Fruit fly (Drosophila melanogaster) whole organism, embryonic: ENCODE measurements around the gene CG4914.

Experiments
- Awh ChIP-seq: fragments of 200-800 bp; sonication (Bioruptor generic); IDR thresholded peaks from 2 replicates; pipeline ENCODE4, ENCODE4 v1.3.6; 2022; ENCODE audit warnings: missing biosample characterization, missing genetic modification characterization
- BEAF-32 ChIP-seq: fragments of 200-800 bp; sonication (Bioruptor generic); optimal IDR thresholded peaks from 3 replicates; lab custom pipeline; 2017; ENCODE audit warnings: missing biosample characterization, missing genetic modification characterization, mild to moderate bottlenecking, moderate library complexity, missing genetic modification reagents
- CG12219 ChIP-seq: fragments of 200-800 bp; sonication (Bioruptor generic); optimal IDR thresholded peaks from 3 replicates; lab custom pipeline; 2018; ENCODE audit warnings: missing biosample characterization, mild to moderate bottlenecking, missing genetic modification characterization
- CG12942 ChIP-seq: fragments of 200-800 bp; sonication (Bioruptor generic); optimal IDR thresholded peaks from 3 replicates; lab custom pipeline; 2016; ENCODE audit warnings: missing biosample characterization, missing genetic modification characterization
- CG13624 ChIP-seq: fragments of 200-800 bp; sonication (Bioruptor generic); optimal IDR thresholded peaks from 2 replicates; lab custom pipeline; 2016; ENCODE audit warnings: missing biosample characterization, missing genetic modification characterization
- CG15479 ChIP-seq: fragments of 200-800 bp; sonication (Bioruptor generic); optimal IDR thresholded peaks from 3 replicates; lab custom pipeline; 2019; ENCODE audit warnings: missing biosample characterization, mild to moderate bottlenecking, missing genetic modification characterization, moderate library complexity
- CG1603 ChIP-seq: fragments of 200-800 bp; sonication (Bioruptor generic); optimal IDR thresholded peaks from 2 replicates; lab custom pipeline; 2019; ENCODE audit warnings: missing biosample characterization, mild to moderate bottlenecking, missing genetic modification characterization, moderate library complexity
- CG16863 ChIP-seq: fragments of 200-800 bp; sonication (Bioruptor generic); optimal IDR thresholded peaks from 3 replicates; lab custom pipeline; 2016; ENCODE audit warnings: missing biosample characterization, missing genetic modification characterization
- CG18599 ChIP-seq: fragments of 200-800 bp; sonication (Bioruptor generic); optimal IDR thresholded peaks from 3 replicates; lab custom pipeline; 2017; ENCODE audit warnings: missing biosample characterization, missing genetic modification characterization, mild to moderate bottlenecking, moderate library complexity, missing genetic modification reagents
- CG34224 ChIP-seq: fragments of 200-800 bp; sonication (Bioruptor generic); IDR thresholded peaks from 3 replicates; pipeline ENCODE4 v1.3.6; 2022; ENCODE audit warnings: missing biosample characterization, missing genetic modification characterization; ENCODE audit not compliant: partially characterized antibody
- CG4424 ChIP-seq: fragments of 200-800 bp; sonication (Bioruptor generic); optimal IDR thresholded peaks from 3 replicates; lab custom pipeline; 2016; ENCODE audit warnings: missing biosample characterization, missing genetic modification characterization
- CG6175 ChIP-seq: fragments of 200-800 bp; sonication (Bioruptor generic); IDR thresholded peaks from 3 replicates; pipeline ENCODE4 v1.3.6; 2022; ENCODE audit warnings: missing biosample characterization, missing genetic modification characterization
- CG6689 ChIP-seq: fragments of 200-800 bp; sonication (Bioruptor generic); IDR thresholded peaks from 2 replicates; pipeline ENCODE4 v1.3.6; 2022; ENCODE audit warnings: missing biosample characterization, missing genetic modification characterization
- CG6813 ChIP-seq: fragments of 200-800 bp; sonication (Bioruptor generic); optimal IDR thresholded peaks from 2 replicates; lab custom pipeline; 2017; ENCODE audit warnings: missing biosample characterization, missing genetic modification characterization, mild to moderate bottlenecking, moderate library complexity, missing genetic modification reagents
- CG7839 ChIP-seq: fragments of 200-800 bp; sonication (Bioruptor generic); optimal IDR thresholded peaks from 3 replicates; lab custom pipeline; 2018; ENCODE audit warnings: missing biosample characterization, mild to moderate bottlenecking, missing genetic modification characterization, moderate library complexity
- CG7963 ChIP-seq: fragments of 200-800 bp; sonication (Bioruptor generic); IDR thresholded peaks from 3 replicates; pipeline ENCODE4 v1.3.6; 2022; ENCODE audit warnings: missing biosample characterization, missing genetic modification characterization; ENCODE audit not compliant: partially characterized antibody
- CG8290 ChIP-seq, 3 experiments: fragments of 200-800 bp; sonication (Bioruptor generic); optimal IDR thresholded peaks; 2 replicates each; lab custom pipeline; 2016 to 2019; ENCODE audit warnings: missing biosample characterization in 3 of 3, missing genetic modification characterization in 3 of 3, mild to moderate bottlenecking in 2 of 3, moderate library complexity in 1 of 3
- CG9215 ChIP-seq: fragments of 200-800 bp; sonication (Bioruptor generic); IDR thresholded peaks from 2 replicates; pipeline ENCODE4 v1.3.6; 2022; ENCODE audit warnings: missing biosample characterization, missing genetic modification characterization
- Dbx ChIP-seq: fragments of 200-800 bp; sonication (Bioruptor generic); IDR thresholded peaks from 3 replicates; pipeline ENCODE4 v1.3.6; 2022; ENCODE audit warnings: missing biosample characterization, missing genetic modification characterization
- Dll ChIP-seq: fragments of 200-800 bp; sonication (Bioruptor generic); IDR thresholded peaks from 4 replicates; pipeline ENCODE4 v1.3.6; 2022; ENCODE audit warnings: missing biosample characterization, missing genetic modification characterization; ENCODE audit not compliant: partially characterized antibody
- Fer2 ChIP-seq: fragments of 200-800 bp; sonication (Bioruptor generic); optimal IDR thresholded peaks from 2 replicates; lab custom pipeline; 2018; ENCODE audit warnings: missing biosample characterization, mild to moderate bottlenecking, missing genetic modification characterization, moderate library complexity
- Lhr ChIP-seq: fragments of 200-800 bp; sonication (Bioruptor generic); optimal IDR thresholded peaks from 3 replicates; lab custom pipeline; 2017; ENCODE audit warnings: mild to moderate bottlenecking, missing biosample characterization, missing genetic modification reagents, missing genetic modification characterization
- Med ChIP-seq: fragments of 200-800 bp; sonication (Bioruptor generic); peaks from one replicate; lab custom pipeline; 2016; ENCODE audit warnings: missing biosample characterization, missing genetic modification characterization, mild to moderate bottlenecking, inconsistent platforms, moderate library complexity
- Neu2 ChIP-seq: fragments of 200-800 bp; sonication (Bioruptor generic); optimal IDR thresholded peaks from 3 replicates; lab custom pipeline; 2016; ENCODE audit warnings: missing biosample characterization, missing genetic modification characterization, borderline replicate concordance
- Oaz ChIP-seq: fragments of 200-800 bp; sonication (Bioruptor generic); IDR thresholded peaks from 2 replicates; pipeline ENCODE4 v1.3.6; 2022; ENCODE audit warnings: missing biosample characterization, missing genetic modification characterization
- Poxn ChIP-seq: fragments of 200-800 bp; sonication (Bioruptor generic); IDR thresholded peaks from 2 replicates; pipeline ENCODE4 v1.3.6; 2022; ENCODE audit warnings: missing biosample characterization, missing genetic modification characterization
- Ptx1 ChIP-seq: fragments of 200-800 bp; sonication (Bioruptor generic); IDR thresholded peaks from 2 replicates; pipeline ENCODE4 v1.3.6; 2022; ENCODE audit warnings: missing biosample characterization, missing genetic modification characterization
- Scr ChIP-seq: fragments of 200-800 bp; sonication (Bioruptor generic); IDR thresholded peaks from 2 replicates; pipeline ENCODE4 v1.3.6; 2022; ENCODE audit warnings: missing biosample characterization, missing genetic modification characterization; ENCODE audit not compliant: partially characterized antibody
- Side ChIP-seq: fragments of 200-800 bp; sonication (Bioruptor generic); optimal IDR thresholded peaks from 2 replicates; lab custom pipeline; 2016; ENCODE audit warnings: missing biosample characterization, missing genetic modification characterization
- Taf1 ChIP-seq: fragments of 200-800 bp; sonication (Bioruptor generic); IDR thresholded peaks from 2 replicates; pipeline ENCODE4 v1.3.6; 2022; ENCODE audit warnings: missing biosample characterization, missing genetic modification characterization
- az2 ChIP-seq: fragments of 200-800 bp; sonication (Bioruptor generic); optimal IDR thresholded peaks from 3 replicates; lab custom pipeline; 2016; ENCODE audit warnings: missing biosample characterization, missing genetic modification characterization
- bbx ChIP-seq: fragments of 200-800 bp; sonication (Bioruptor generic); IDR thresholded peaks from 2 replicates; pipeline ENCODE4 v1.3.6; 2022; ENCODE audit warnings: missing biosample characterization, missing genetic modification characterization; ENCODE audit not compliant: partially characterized antibody
- esg ChIP-seq: fragments of 200-800 bp; sonication (Bioruptor generic); conservative IDR thresholded peaks from 2 replicates; pipeline ENCODE4 v1.3.6; 2022; ENCODE audit warnings: missing biosample characterization, missing genetic modification characterization
- eyg ChIP-seq: fragments of 200-800 bp; sonication (Bioruptor generic); optimal IDR thresholded peaks from 3 replicates; lab custom pipeline; 2016; ENCODE audit warnings: missing biosample characterization, missing genetic modification characterization
- ftz-f1 ChIP-seq: fragments of 200-800 bp; sonication (Bioruptor generic); optimal IDR thresholded peaks from 2 replicates; lab custom pipeline; 2016; ENCODE audit warnings: missing biosample characterization, missing genetic modification characterization
- ken ChIP-seq: fragments of 200-800 bp; sonication (Bioruptor generic); IDR thresholded peaks from 3 replicates; pipeline ENCODE4 v1.3.6; 2022; ENCODE audit warnings: missing biosample characterization, missing genetic modification characterization
- klu ChIP-seq: fragments of 200-800 bp; sonication (Bioruptor generic); IDR thresholded peaks from 2 replicates; pipeline ENCODE4 v1.3.6; 2022; ENCODE audit warnings: missing biosample characterization, missing genetic modification characterization
- nmo ChIP-seq: fragments of 200-800 bp; sonication (Bioruptor generic); optimal IDR thresholded peaks from 2 replicates; lab custom pipeline; 2018; ENCODE audit warnings: missing biosample characterization, mild to moderate bottlenecking, missing genetic modification characterization, moderate library complexity
- onecut ChIP-seq: fragments of 200-800 bp; sonication (Bioruptor generic); IDR thresholded peaks from 2 replicates; pipeline ENCODE4 v1.3.6; 2022; ENCODE audit warnings: missing biosample characterization, missing genetic modification characterization
- repo ChIP-seq: fragments of 200-800 bp; sonication (Bioruptor generic); optimal IDR thresholded peaks from 2 replicates; lab custom pipeline; 2016; ENCODE audit warnings: missing biosample characterization, missing genetic modification characterization
- sc ChIP-seq, 3 experiments: fragments of >200 bp in 2 of 3; fragments of 200-800 bp in 1 of 3; sonication (Bioruptor generic) in 1 of 3; optimal IDR thresholded peaks; 2 replicates in 2 of 3; 3 replicates in 1 of 3; lab custom pipeline; 2017; ENCODE audit warnings: mild to moderate bottlenecking in 1 of 3, missing biosample characterization in 1 of 3, missing genetic modification characterization in 1 of 3, missing genetic modification reagents in 1 of 3
- sd ChIP-seq: fragments of 200-800 bp; sonication (Bioruptor generic); optimal IDR thresholded peaks from 3 replicates; lab custom pipeline; 2018; ENCODE audit warnings: missing biosample characterization, mild to moderate bottlenecking, missing genetic modification characterization, moderate library complexity
- sens-2 ChIP-seq: fragments of 200-800 bp; sonication (Bioruptor generic); IDR thresholded peaks from 2 replicates; pipeline ENCODE4 v1.3.6; 2022; ENCODE audit warnings: missing biosample characterization, missing genetic modification characterization
- sisA ChIP-seq: fragments of 200-800 bp; sonication (Bioruptor generic); IDR thresholded peaks from 2 replicates; pipeline ENCODE4 v1.3.6; 2022; ENCODE audit warnings: missing biosample characterization, missing genetic modification characterization
- ttk ChIP-seq: fragments of 200-800 bp; sonication (Bioruptor generic); IDR thresholded peaks from 2 replicates; pipeline ENCODE4 v2.1.2; 2022; ENCODE audit warnings: missing biosample characterization, missing genetic modification characterization

Gene CG4914

DNA sequence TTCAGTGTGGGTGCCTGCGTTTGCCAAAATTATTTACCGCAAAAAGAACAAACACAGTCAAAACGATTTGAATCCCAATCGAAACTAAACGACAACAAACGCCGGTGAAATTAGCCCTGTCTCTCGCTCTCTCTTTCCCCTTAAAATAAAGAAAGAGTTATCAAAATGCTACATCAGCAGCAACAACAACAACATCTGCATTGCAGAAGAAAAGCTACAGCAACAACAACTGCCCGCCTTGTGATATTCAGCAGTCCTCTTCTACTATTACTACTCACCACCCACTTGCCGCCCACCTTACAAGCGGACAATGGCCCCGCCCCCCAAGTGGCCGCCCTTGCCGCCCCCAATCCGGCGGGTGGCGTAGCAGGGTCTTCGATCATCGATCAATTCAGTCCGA lies 45.0 kb downstream of the CG4914 start (continued):
- TF ChIP-seq CG7963 (0 out of 3 replicates have a peak, but pooled peaks have one; percentile 20), esg (GFP tag; lab: Robert Waterston, UW) (no peak)

DNA sequence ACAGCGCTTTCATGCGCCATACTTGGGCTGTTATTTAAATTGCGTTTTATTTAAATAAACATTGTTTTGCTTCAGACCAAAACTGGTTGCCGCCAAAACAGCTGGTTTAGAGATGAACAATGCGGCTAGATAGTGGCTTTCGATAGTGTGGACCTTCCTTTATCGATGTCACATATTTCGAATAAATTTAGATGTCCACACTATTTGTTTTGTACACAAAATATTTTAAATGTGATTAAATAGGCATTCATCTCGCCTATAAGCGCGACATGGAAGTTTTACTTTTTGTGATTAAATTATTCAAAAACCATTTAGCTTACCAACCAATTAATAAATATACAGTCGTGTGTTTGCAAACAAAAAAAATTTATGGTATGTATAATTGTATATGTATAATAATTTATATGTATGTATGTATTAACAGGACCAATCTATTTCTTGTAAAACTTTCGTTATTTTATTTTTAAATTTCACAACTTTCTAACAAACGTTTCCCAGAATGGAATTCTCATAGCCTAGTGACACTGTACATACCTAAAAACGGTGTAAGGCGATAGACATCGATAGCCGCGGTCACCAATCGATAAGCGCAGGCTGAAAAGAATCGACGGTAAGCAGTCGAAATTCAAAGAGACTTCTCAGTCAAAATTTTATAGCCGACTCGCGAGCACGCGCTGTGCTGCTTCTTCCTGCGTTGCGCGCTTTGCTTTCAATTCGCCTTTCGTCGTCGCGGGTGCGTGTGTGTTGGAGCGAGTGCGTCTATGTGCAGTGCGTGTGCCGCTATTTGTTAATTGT lies 45.8 kb downstream of the CG4914 start, which contains the start of the genes RecQ5 and dlp:
TSS of gene RecQ5 (minus strand) at position 114 of the 795 bp plus-strand sequence.
TSS of gene dlp (plus strand) at position 638 of the 795 bp plus-strand sequence.
- 0 out of 3 replicates have a peak, but pooled peaks have one; percentile 20 for TF ChIP-seq CG6175
- TF ChIP-seq Awh (GFP tag; lab: Robert Waterston, UW): 0 out of 2 replicates have a peak, but pooled peaks have one; percentile 24
- peak; percentile 84 for TF ChIP-seq Dll (GFP tag; lab: Robert Waterston, UW)
- peak; percentile 24 for TF ChIP-seq ttk (GFP tag; lab: Robert Waterston, UW)
- TF ChIP-seq CG34224 (GFP tag; lab: Robert Waterston, UW): peak; percentile 90
- TF ChIP-seq CG12942 (GFP tag; lab: Kevin White, UChicago): peak; percentile 75
- peak; percentile 96 for TF ChIP-seq sd (tag; lab: Kevin White, UChicago)
- TF ChIP-seq CG8290 (GFP tag; optimal IDR thresholded peaks at IDR 0.05; lab: Kevin White, UChicago): peak; percentile 91
- TF ChIP-seq CG8290 (tag; optimal IDR thresholded peaks at IDR 0.05; lab: Kevin White, UChicago): peak; percentile 46 to 88
- peak; percentile 79 for TF ChIP-seq sisA (GFP tag; lab: Robert Waterston, UW)
- TF ChIP-seq bbx (GFP tag; lab: Robert Waterston, UW): peak; percentile 98
- TF ChIP-seq Neu2 (GFP tag; lab: Kevin White, UChicago): peak; percentile 7
- TF ChIP-seq Side: peak; percentile 30
- no peak for TF ChIP-seq Taf1 (GFP tag; lab: Robert Waterston, UW)
- TF ChIP-seq CG13624 (GFP tag; lab: Kevin White, UChicago): peak; percentile 42
- peak; percentile 23 for TF ChIP-seq CG15479
- TF ChIP-seq onecut (GFP tag; lab: Robert Waterston, UW): peak; percentile 46
- peak; percentile 53 for TF ChIP-seq CG6813 (GFP tag; lab: Kevin White, UChicago)
- TF ChIP-seq Med (GFP tag; lab: Kevin White, UChicago): peak; percentile 94
- peak; percentile 79 for TF ChIP-seq az2
- no peak for TF ChIP-seq klu
- peak; percentile 11 for TF ChIP-seq ftz-f1 (GFP tag; lab: Kevin White, UChicago)
- peak; percentile 81 for TF ChIP-seq CG7839 (tag; lab: Kevin White, UChicago)
- peak; percentile 42 for TF ChIP-seq CG1603
- TF ChIP-seq ken (GFP tag; lab: Robert Waterston, UW): peak; percentile 81
- peak; percentile 81 for TF ChIP-seq Scr (GFP tag; lab: Robert Waterston, UW)
- peak; percentile 70; the same call in 1 of the 2 replicates for TF ChIP-seq Oaz (GFP tag; lab: Robert Waterston, UW)
- peak; percentile 47; the same call in 1 of the 2 replicates for TF ChIP-seq Poxn
- no peak for TF ChIP-seq CG9215
- TF ChIP-seq CG6689 (GFP tag; lab: Robert Waterston, UW): peak; percentile 63
- TF ChIP-seq Fer2 (tag; lab: Kevin White, UChicago): peak; percentile 63
- peak; percentile 93 for TF ChIP-seq BEAF-32 (GFP tag; lab: Kevin White, UChicago)
- TF ChIP-seq CG18599 (GFP tag; lab: Kevin White, UChicago): peak; percentile 76
- 0 out of 2 replicates have a peak, but pooled peaks have one; percentile 23 for TF ChIP-seq Ptx1 (GFP tag; lab: Robert Waterston, UW)
- TF ChIP-seq CG16863 (GFP tag; lab: Kevin White, UChicago): peak; percentile 67
- TF ChIP-seq repo (GFP tag; lab: Kevin White, UChicago): no peak
- peak; percentile 90 for TF ChIP-seq Dbx (GFP tag; lab: Robert Waterston, UW)
- peak; percentile 88 for TF ChIP-seq nmo (GFP tag; lab: Kevin White, UChicago)
- peak; percentile 32 for TF ChIP-seq CG12219 (GFP tag; lab: Kevin White, UChicago)
- peak; percentile 83 for TF ChIP-seq CG4424 (GFP tag; lab: Kevin White, UChicago)
- peak; percentile 45 for TF ChIP-seq Lhr (GFP tag; lab: Kevin White, UChicago)
- TF ChIP-seq sc (optimal IDR thresholded peaks at IDR 0.05; lab: Kevin White, UChicago): no peak
- TF ChIP-seq sc (GFP tag; optimal IDR thresholded peaks at IDR 0.05; lab: Kevin White, UChicago): peak; percentile 66
- TF ChIP-seq sens-2 (GFP tag; lab: Robert Waterston, UW): 0 out of 2 replicates have a peak, but pooled peaks have one; percentile 34
- TF ChIP-seq eyg: no peak
